Worm (Caenorhabditis elegans): Measurements from ENCODE around the gene eel-1.

- TF ChIP-seq lin-13 (GFP tag; optimal IDR thresholded peaks at IDR 0.05), result no peak
- no peak for TF ChIP-seq ama-1 (optimal IDR thresholded peaks at IDR 0.05)
- no peak for TF ChIP-seq ztf-11 (tag; optimal IDR thresholded peaks at IDR 0.05)
- TF ChIP-seq R02D3.7 (tag; optimal IDR thresholded peaks at IDR 0.05), result no peak
- TF ChIP-seq ceh-82 (tag; optimal IDR thresholded peaks at IDR 0.05), result no peak
- TF ChIP-seq lin-39 (tag; optimal IDR thresholded peaks at IDR 0.05), result no peak
- no peak for TF ChIP-seq nhr-25 (tag; optimal IDR thresholded peaks at IDR 0.05)
- no peak for TF ChIP-seq lin-11 (tag; optimal IDR thresholded peaks at IDR 0.05)
- peak; percentile 70 for TF ChIP-seq elt-1 (tag; optimal IDR thresholded peaks at IDR 0.05)
Observed at ce11 chrIV:3097019-3097418, 47.1 kb upstream of the eel-1 start.

Measured in whole organism, L2 larva.